Fruit fly (Drosophila melanogaster) Kc167 (cell line): ENCODE measurements around the gene hoip.

Source experiments
- Myc ChIP-seq: fragments of >200 bp; optimal IDR thresholded peaks from 2 replicates; lab custom pipeline; 2017; ENCODE audit warnings: missing external identifiers
- Sin3A ChIP-seq: fragments of >200 bp; optimal IDR thresholded peaks from 2 replicates; lab custom pipeline; 2018; ENCODE audit warnings: missing external identifiers
- h ChIP-seq: fragments of >200 bp; optimal IDR thresholded peaks from 3 replicates; lab custom pipeline; 2018; ENCODE audit warnings: missing external identifiers
- insv ChIP-seq: fragments of >200 bp; optimal IDR thresholded peaks from 3 replicates; lab custom pipeline; 2018; ENCODE audit warnings: missing external identifiers
- psq ChIP-seq: fragments of >200 bp; optimal IDR thresholded peaks from 2 replicates; lab custom pipeline; 2017; ENCODE audit warnings: missing external identifiers
- ttk ChIP-seq: sonication (Bioruptor generic); optimal IDR thresholded peaks from 2 replicates; lab custom pipeline; 2017; ENCODE audit warnings: missing external identifiers

- TF ChIP-seq h (lab: Kevin White, UChicago) (no peak), Myc (lab: Kevin White, UChicago) (no peak), psq (lab: Kevin White, UChicago) (no peak), insv (lab: Kevin White, UChicago) (no peak), ttk (lab: Kevin White, UChicago) (no peak), Sin3A (lab: Kevin White, UChicago) (no peak)
Measured at dm6 chr2L:9705291-9705690, 5.7 kb downstream of the hoip start.
